Worm (Caenorhabditis elegans): ENCODE results near the gene C54D10.13.

C54D10.13 gene

ce11 chrV:12477139-12477538, 45.0 kb upstream of the C54D10.13 start (continued):
- TF ChIP-seq madf-3 (GFP tag; IDR thresholded peaks at IDR 0.05): no peak
- TF ChIP-seq mel-28 (tag; optimal IDR thresholded peaks at IDR 0.05; ENCODE audit: borderline replicate concordance): no peak
- TF ChIP-seq bed-2 (GFP tag; IDR thresholded peaks at IDR 0.05): no peak
- TF ChIP-seq madf-10 (tag; optimal IDR thresholded peaks at IDR 0.05): no peak
- TF ChIP-seq unc-130 (GFP tag; optimal IDR thresholded peaks at IDR 0.05): no peak
- peak; percentile 26 for TF ChIP-seq chd-7 (tag; optimal IDR thresholded peaks at IDR 0.05)
- TF ChIP-seq Y95B8A.8 (GFP tag; IDR thresholded peaks at IDR 0.05): no peak
- TF ChIP-seq lin-35 (GFP tag; optimal IDR thresholded peaks at IDR 0.05): no peak
- peak; percentile 9 for TF ChIP-seq K12H6.12 (tag; optimal IDR thresholded peaks at IDR 0.05)
- no peak for TF ChIP-seq ztf-6 (GFP tag; IDR thresholded peaks at IDR 0.05)

- TF ChIP-seq atf-7 (tag; optimal IDR thresholded peaks at IDR 0.05) (no peak), F57A8.1 (GFP tag; optimal IDR thresholded peaks at IDR 0.05) (no peak), ekl-4 (GFP tag; IDR thresholded peaks at IDR 0.05) (no peak), ets-4 (GFP tag; optimal IDR thresholded peaks at IDR 0.05) (no peak), hmg-20 (GFP tag; IDR thresholded peaks at IDR 0.05) (no peak), rec-8 (tag; optimal IDR thresholded peaks at IDR 0.05) (no peak), somi-1 (GFP tag; optimal IDR thresholded peaks at IDR 0.05) (no peak), dpff-1 (tag; optimal IDR thresholded peaks at IDR 0.05) (no peak), ceh-27 (GFP tag; optimal IDR thresholded peaks at IDR 0.05) (no peak), lir-1 (GFP tag; conservative IDR thresholded peaks at IDR 0.05) (no peak), F23B12.7 (tag; optimal IDR thresholded peaks at IDR 0.05; ENCODE audit: insufficient read depth) (no peak), F55B11.4 (tag; optimal IDR thresholded peaks at IDR 0.05; ENCODE audit: borderline replicate concordance, insufficient read depth) (no peak), cebp-1 (GFP tag; IDR thresholded peaks at IDR 0.05) (no peak), cebp-1 (tag; optimal IDR thresholded peaks at IDR 0.05) (peak; percentile 57), let-607 (tag; optimal IDR thresholded peaks at IDR 0.05) (peak in 1 of 2 experiments; percentile 6), lsl-1 (GFP tag; optimal IDR thresholded peaks at IDR 0.05) (no peak), ztf-25 (GFP tag; IDR thresholded peaks at IDR 0.05) (no peak), F33H1.4 (GFP tag; IDR thresholded peaks at IDR 0.05) (no peak), attf-5 (GFP tag; optimal IDR thresholded peaks at IDR 0.05) (no peak), madf-3 (GFP tag; IDR thresholded peaks at IDR 0.05) (no peak), repo-1 (tag; optimal IDR thresholded peaks at IDR 0.05) (no peak), chd-7 (tag; optimal IDR thresholded peaks at IDR 0.05) (no peak), mes-4 (tag; optimal IDR thresholded peaks at IDR 0.05) (no peak), nhr-80 (tag; optimal IDR thresholded peaks at IDR 0.05) (peak; percentile 72), C17E4.6 (GFP tag; IDR thresholded peaks at IDR 0.05) (no peak), aptf-3 (GFP tag; IDR thresholded peaks at IDR 0.05) (no peak), him-1 (tag; optimal IDR thresholded peaks at IDR 0.05) (no peak), tlf-1 (GFP tag; optimal IDR thresholded peaks at IDR 0.05) (no peak), nfya-1 (tag; optimal IDR thresholded peaks at IDR 0.05; ENCODE audit: borderline replicate concordance, insufficient read depth) (no peak), gei-17 (GFP tag; optimal IDR thresholded peaks at IDR 0.05) (no peak), hsf-1 (GFP tag; IDR thresholded peaks at IDR 0.05) (peak; percentile 25; the same call in 1 of the 2 replicates), lsy-27 (tag; optimal IDR thresholded peaks at IDR 0.05; ENCODE audit: borderline replicate concordance, insufficient read depth) (no peak), ceh-100 (GFP tag; IDR thresholded peaks at IDR 0.05) (no peak), snpc-4 (GFP tag; optimal IDR thresholded peaks at IDR 0.05) (no peak), snpc-4 (tag; optimal IDR thresholded peaks at IDR 0.05) (peak in 1 of 4 experiments; percentile 13), ztf-3 (GFP tag; optimal IDR thresholded peaks at IDR 0.05) (no peak), rpc-1 (optimal IDR thresholded peaks at IDR 0.05) (no peak), rpc-1 (tag; optimal IDR thresholded peaks at IDR 0.05) (no peak)
Measured at ce11 chrV:12475360-12475759, 43.3 kb upstream of the C54D10.13 start.
